Worm (Caenorhabditis elegans) whole organism, L3 larva: ENCODE data around the gene lin-18.

Source experiments
- aly-2 ChIP-seq: fragments of 150-350 bp; optimal IDR thresholded peaks from 2 replicates; lab custom pipeline; 2014; ENCODE audit warnings: missing biosample characterization, missing genetic modification characterization
- ama-1 ChIP-seq: fragments of 150-350 bp; optimal IDR thresholded peaks from 2 replicates; lab custom pipeline; 2018
- ceh-28 ChIP-seq: fragments of 150-350 bp; optimal IDR thresholded peaks from 2 replicates; lab custom pipeline; 2014; ENCODE audit warnings: missing biosample characterization, missing genetic modification reagents, missing genetic modification characterization
- ceh-82 ChIP-seq: fragments of 150-350 bp; optimal IDR thresholded peaks from 2 replicates; lab custom pipeline; 2014; ENCODE audit warnings: missing biosample characterization, missing genetic modification characterization
- ceh-9 ChIP-seq: sonication (generic microtip); optimal IDR thresholded peaks from 2 replicates; lab custom pipeline; 2018; ENCODE audit warnings: missing biosample characterization, missing genetic modification characterization
- daf-12 ChIP-seq: fragments of 150-350 bp; optimal IDR thresholded peaks from 2 replicates; lab custom pipeline; 2014; ENCODE audit warnings: missing biosample characterization, missing genetic modification reagents, missing genetic modification characterization
- egl-27 ChIP-seq: sonication (generic microtip); optimal IDR thresholded peaks from 4 replicates; lab custom pipeline; 2017; ENCODE audit warnings: missing biosample characterization, missing genetic modification reagents, missing genetic modification characterization
- egl-5 ChIP-seq: fragments of 150-350 bp; optimal IDR thresholded peaks from 2 replicates; lab custom pipeline; 2017; ENCODE audit warnings: missing biosample characterization, missing genetic modification reagents, missing genetic modification characterization, inconsistent platforms
- elt-2 ChIP-seq: sonication (generic microtip); optimal IDR thresholded peaks from 2 replicates; lab custom pipeline; 2016; ENCODE audit warnings: missing genetic modification reagents, mild to moderate bottlenecking, missing genetic modification characterization, missing compliant biosample characterization
- fkh-2 ChIP-seq: fragments of 150-350 bp; optimal IDR thresholded peaks from 2 replicates; lab custom pipeline; 2014; ENCODE audit warnings: missing biosample characterization, missing genetic modification reagents, missing genetic modification characterization
- fos-1 ChIP-seq: fragments of 150-350 bp; optimal IDR thresholded peaks from 2 replicates; lab custom pipeline; 2014; ENCODE audit warnings: missing biosample characterization, missing genetic modification characterization
- hmg-11 ChIP-seq: sonication (generic microtip); optimal IDR thresholded peaks from 2 replicates; lab custom pipeline; 2016; ENCODE audit warnings: missing genetic modification characterization, missing compliant biosample characterization
- jun-1 ChIP-seq: fragments of 150-350 bp; optimal IDR thresholded peaks from 2 replicates; lab custom pipeline; 2014; ENCODE audit warnings: missing biosample characterization, missing genetic modification reagents, missing genetic modification characterization
- lin-15B ChIP-seq: fragments of 150-350 bp; optimal IDR thresholded peaks from 2 replicates; lab custom pipeline; 2014; ENCODE audit warnings: missing biosample characterization, missing genetic modification characterization
- lin-39 ChIP-seq: fragments of 150-350 bp; optimal IDR thresholded peaks from 2 replicates; lab custom pipeline; 2018; ENCODE audit warnings: missing biosample characterization, missing genetic modification reagents, missing genetic modification characterization
- mdl-1 ChIP-seq: fragments of 150-350 bp; optimal IDR thresholded peaks from 2 replicates; lab custom pipeline; 2014; ENCODE audit warnings: missing biosample characterization, missing genetic modification characterization
- nhr-11 ChIP-seq: fragments of 150-350 bp; optimal IDR thresholded peaks from 2 replicates; lab custom pipeline; 2014; ENCODE audit warnings: missing biosample characterization, missing genetic modification characterization
- nhr-12 ChIP-seq: fragments of 150-350 bp; optimal IDR thresholded peaks from 2 replicates; lab custom pipeline; 2014; ENCODE audit warnings: missing biosample characterization, missing genetic modification characterization
- nhr-23 ChIP-seq: fragments of 150-350 bp; optimal IDR thresholded peaks from 2 replicates; lab custom pipeline; 2014; ENCODE audit warnings: missing biosample characterization, missing genetic modification reagents, missing genetic modification characterization
- nhr-25 ChIP-seq: sonication (generic microtip); optimal IDR thresholded peaks from 2 replicates; lab custom pipeline; 2017; ENCODE audit warnings: missing biosample characterization, missing genetic modification characterization
- nhr-43 ChIP-seq: sonication (generic microtip); optimal IDR thresholded peaks from 2 replicates; lab custom pipeline; 2016; ENCODE audit warnings: mild to moderate bottlenecking, missing genetic modification characterization, missing compliant biosample characterization; ENCODE audit not compliant: poor library complexity, severe bottlenecking
- nhr-67 ChIP-seq: fragments of 150-350 bp; optimal IDR thresholded peaks from 2 replicates; lab custom pipeline; 2014; ENCODE audit warnings: missing biosample characterization, missing genetic modification characterization
- nhr-76 ChIP-seq: fragments of 150-350 bp; sonication (generic microtip); optimal IDR thresholded peaks from 5 replicates; lab custom pipeline; 2014; ENCODE audit warnings: missing biosample characterization, missing genetic modification characterization
- nhr-77 ChIP-seq: fragments of 150-350 bp; optimal IDR thresholded peaks from 2 replicates; lab custom pipeline; 2014; ENCODE audit warnings: missing biosample characterization, missing genetic modification characterization
- pha-4 ChIP-seq: fragments of 150-350 bp; optimal IDR thresholded peaks from 2 replicates; lab custom pipeline; 2014; ENCODE audit warnings: missing biosample characterization, missing genetic modification reagents, missing genetic modification characterization
- pqm-1 ChIP-seq: fragments of 150-350 bp; optimal IDR thresholded peaks from 2 replicates; lab custom pipeline; 2017; ENCODE audit warnings: missing biosample characterization, missing genetic modification characterization, inconsistent platforms
- sea-2 ChIP-seq: fragments of 150-350 bp; sonication (generic microtip); optimal IDR thresholded peaks from 4 replicates; lab custom pipeline; 2014; ENCODE audit warnings: missing biosample characterization, missing genetic modification reagents, missing genetic modification characterization
- skn-1 ChIP-seq: fragments of 150-350 bp; optimal IDR thresholded peaks from 2 replicates; lab custom pipeline; 2014; ENCODE audit warnings: missing biosample characterization, missing genetic modification characterization
- snpc-4 ChIP-seq: fragments of 150-350 bp; optimal IDR thresholded peaks from 2 replicates; lab custom pipeline; 2014; ENCODE audit warnings: missing biosample characterization, missing genetic modification characterization
- unc-39 ChIP-seq: sonication (generic microtip); optimal IDR thresholded peaks from 4 replicates; lab custom pipeline; 2017; ENCODE audit warnings: missing biosample characterization, missing genetic modification characterization
- zag-1 ChIP-seq: fragments of 150-350 bp; optimal IDR thresholded peaks from 2 replicates; lab custom pipeline; 2014; ENCODE audit warnings: missing biosample characterization, missing genetic modification characterization

lin-18 gene

DNA sequence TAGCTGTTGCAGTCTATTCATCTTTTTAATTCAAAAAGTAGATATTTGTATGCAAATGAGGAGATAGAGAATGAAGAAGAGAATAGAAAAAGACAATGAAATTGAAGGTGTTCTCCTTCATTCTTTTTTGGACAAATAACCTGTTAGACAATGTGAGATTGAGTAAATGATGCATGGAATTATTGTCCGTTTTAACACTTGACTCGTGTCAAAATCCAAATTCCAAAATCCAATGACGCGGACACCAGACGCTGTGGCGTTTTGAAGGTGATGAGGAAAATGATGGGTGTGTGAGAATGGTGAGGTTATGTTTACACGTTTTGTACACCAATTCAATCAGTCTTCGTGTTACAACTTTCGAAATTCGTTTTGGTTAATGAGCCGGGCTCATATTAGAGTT, 20.8 kb downstream of the lin-18 start:
- no peak for TF ChIP-seq fkh-2 (tag; lab: Kevin White, UChicago)
- TF ChIP-seq ceh-28, result no peak
- TF ChIP-seq pqm-1 (tag; lab: Kevin White, UChicago), result no peak
- TF ChIP-seq, all 47 proteins: peak for 0

DNA sequence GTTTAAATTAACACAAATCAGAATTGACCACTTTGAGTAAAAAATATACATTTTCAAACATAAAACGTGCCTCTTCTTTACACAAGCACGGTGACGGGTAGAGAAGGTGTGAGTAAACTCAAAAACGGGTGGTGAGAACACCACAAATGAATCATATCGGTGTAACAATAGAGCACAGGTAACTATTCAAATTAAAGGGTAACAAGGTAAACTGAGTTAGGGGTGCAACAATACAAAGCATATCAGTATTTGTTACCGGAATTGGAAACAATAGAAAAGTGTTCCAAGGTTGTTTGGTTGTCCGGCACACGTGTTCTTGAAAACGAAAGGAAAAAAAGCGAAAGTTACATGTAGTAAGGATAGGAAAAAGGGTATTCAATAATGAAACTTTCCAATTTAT, 24.0 kb downstream of the lin-18 start:
- TF ChIP-seq pha-4 (tag; lab: Kevin White, UChicago) (peak; percentile 55), fkh-2 (tag; lab: Kevin White, UChicago) (no peak), fos-1 (tag; lab: Kevin White, UChicago) (peak; percentile 24)

DNA sequence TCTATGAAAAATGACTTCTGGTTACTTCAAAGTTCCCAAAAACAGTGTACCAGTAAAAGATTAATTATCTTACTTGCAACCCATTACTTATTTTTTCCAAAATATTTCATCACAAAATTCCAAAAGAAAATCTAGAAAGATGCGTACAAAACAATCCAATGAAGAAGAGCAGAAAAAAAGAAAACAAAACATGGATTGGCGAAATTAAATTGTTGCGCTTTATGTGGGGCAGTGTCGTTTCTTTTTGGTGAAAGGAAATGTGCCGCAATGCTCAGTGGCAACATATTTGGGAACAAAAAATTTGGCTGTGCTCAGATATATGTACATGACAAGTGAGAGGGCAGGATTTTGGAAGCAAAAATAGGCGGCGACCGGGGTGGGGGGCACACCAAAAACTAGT, 30.2 kb downstream of the lin-18 start:
- TF ChIP-seq nhr-25, result no peak
- TF ChIP-seq lin-39 (tag; lab: Kevin White, UChicago), result peak; percentile 24

DNA sequence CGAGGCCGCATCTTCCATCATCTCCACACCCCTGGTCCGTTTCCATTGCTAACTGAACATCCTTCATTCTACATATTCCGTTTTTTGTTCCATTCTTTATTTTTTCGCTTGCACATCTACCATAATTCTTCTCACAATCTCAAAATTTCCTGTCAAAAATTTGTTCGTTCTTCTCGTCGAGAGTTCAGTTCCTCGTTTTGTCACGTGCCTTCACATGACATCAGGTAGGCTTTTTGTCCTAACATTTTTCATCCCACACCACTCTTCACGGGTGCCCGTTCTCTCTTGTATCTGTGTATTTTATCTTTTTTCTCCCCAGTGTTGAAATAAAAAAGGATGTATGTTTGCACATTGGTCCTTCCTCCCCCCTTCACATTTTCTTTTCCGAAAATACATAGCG, 32.1 kb downstream of the lin-18 start:
- TF ChIP-seq egl-5 (tag; lab: Kevin White, UChicago) (no peak), pha-4 (tag; lab: Kevin White, UChicago) (peak; percentile 80)

DNA sequence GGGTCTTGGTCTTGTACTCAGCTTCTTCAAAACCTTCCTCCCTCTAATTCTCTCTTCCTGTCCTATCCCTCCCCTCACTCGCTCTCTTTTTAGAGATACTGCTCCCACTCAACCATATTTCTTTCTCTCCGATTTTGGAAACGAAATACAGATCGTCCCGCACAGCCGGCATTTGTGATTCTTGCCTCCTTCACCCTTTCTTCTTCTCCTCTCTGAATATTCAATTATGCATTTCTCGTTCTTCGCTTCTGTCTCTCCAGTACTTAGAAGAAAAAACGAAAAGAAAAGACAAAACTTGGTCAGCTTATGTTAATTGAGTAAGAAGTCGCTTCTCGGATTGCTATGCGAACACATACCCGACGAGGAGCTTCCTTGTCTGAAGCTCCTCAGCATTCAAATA, 32.6 kb downstream of the lin-18 start:
- TF ChIP-seq jun-1 (tag; lab: Kevin White, UChicago) (no peak), pha-4 (tag; lab: Kevin White, UChicago) (no peak), egl-27 (no peak), nhr-12 (tag; lab: Kevin White, UChicago) (no peak), nhr-11 (tag; lab: Kevin White, UChicago) (no peak), ceh-9 (tag; lab: Kevin White, UChicago) (no peak), zag-1 (tag; lab: Kevin White, UChicago) (no peak), nhr-77 (tag; lab: Kevin White, UChicago) (no peak), elt-2 (tag; lab: Kevin White, UChicago) (no peak), nhr-76 (tag; lab: Kevin White, UChicago) (no peak), fos-1 (tag; lab: Kevin White, UChicago) (no peak), sea-2 (no peak), nhr-67 (tag; lab: Kevin White, UChicago) (no peak), skn-1 (tag; lab: Kevin White, UChicago) (no peak), hmg-11 (tag; lab: Kevin White, UChicago) (no peak)

DNA sequence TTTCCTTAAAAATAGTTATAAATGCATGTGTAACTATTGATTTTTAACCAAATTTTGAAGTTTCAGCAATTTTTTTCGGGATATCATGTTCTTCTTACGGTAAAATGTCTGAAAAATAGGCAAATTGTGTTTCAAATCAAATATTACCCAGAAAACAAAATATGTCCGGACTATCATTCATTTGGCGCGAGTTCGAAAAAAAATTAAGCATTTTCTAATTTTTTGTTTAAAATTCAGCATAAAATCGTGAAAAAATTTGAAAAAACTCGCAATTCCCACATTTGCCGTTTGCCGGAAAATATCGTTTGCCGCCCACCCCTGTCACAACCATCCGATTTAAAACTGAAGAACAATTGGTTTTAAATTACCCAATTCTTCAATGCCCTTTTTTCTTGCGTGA, 33.3 kb downstream of the lin-18 start:
- TF ChIP-seq nhr-11 (tag; lab: Kevin White, UChicago) (no peak), lin-15B (no peak), pqm-1 (tag; lab: Kevin White, UChicago) (no peak), nhr-76 (tag; lab: Kevin White, UChicago) (no peak), daf-12 (tag; lab: Kevin White, UChicago) (no peak), ceh-82 (no peak), nhr-67 (tag; lab: Kevin White, UChicago) (no peak), unc-39 (tag; lab: Kevin White, UChicago) (no peak), jun-1 (tag; lab: Kevin White, UChicago) (no peak), skn-1 (tag; lab: Kevin White, UChicago) (no peak)
- TF ChIP-seq, all 47 proteins: peak for 0

DNA sequence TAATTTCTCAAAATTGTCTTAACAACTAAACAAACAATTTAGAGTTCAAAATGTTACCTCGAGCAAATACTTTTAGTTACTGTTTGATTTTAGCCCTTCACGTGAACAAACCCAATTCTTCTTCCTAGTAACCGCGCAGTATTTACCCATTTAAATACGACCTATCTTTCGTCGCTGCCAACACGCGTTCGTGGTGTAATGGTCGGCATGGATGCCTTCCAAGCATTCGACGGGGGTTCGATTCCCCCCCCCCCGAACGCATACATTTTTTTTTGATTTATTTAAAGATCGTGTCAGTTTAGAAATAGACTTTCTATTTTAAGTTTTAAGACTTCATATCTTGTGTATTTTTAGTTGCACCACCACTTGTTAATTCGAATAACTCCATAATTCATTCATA, 36.1 kb downstream of the lin-18 start:
- TF ChIP-seq hmg-11 (tag; lab: Kevin White, UChicago), result peak; percentile 40
- TF ChIP-seq pha-4 (tag; lab: Kevin White, UChicago), result peak; percentile 41
- no peak for TF ChIP-seq nhr-25
- no peak for TF ChIP-seq nhr-23 (tag; lab: Kevin White, UChicago)
- TF ChIP-seq snpc-4 (tag; lab: Kevin White, UChicago), result no peak
- no peak for TF ChIP-seq mdl-1 (tag; lab: Kevin White, UChicago)
- TF ChIP-seq ceh-28, result no peak
- TF ChIP-seq nhr-77 (tag; lab: Kevin White, UChicago), result no peak
- no peak for TF ChIP-seq aly-2 (tag; lab: Kevin White, UChicago)
- TF ChIP-seq ama-1 (lab: Kevin White, UChicago), result no peak
- TF ChIP-seq nhr-43 (tag; lab: Kevin White, UChicago), result peak; percentile 22
